Worm (Caenorhabditis elegans): ENCODE data around the gene Y17G7B.23.
A peak's percentile ranks its signal among the peaks of the same experiment; 100 is the strongest.

The Y17G7B.23 gene

ce11 chrII:12042108-12042960 is 43.3 kb downstream of the Y17G7B.23 start, which contains the start of gene ippk-1 (continued):
- TF ChIP-seq crh-2 (tag; optimal IDR thresholded peaks at IDR 0.05) (peak; percentile 58), ztf-1 (GFP tag; conservative IDR thresholded peaks at IDR 0.05) (no peak), nhr-77 (tag; optimal IDR thresholded peaks at IDR 0.05) (no peak), sma-3 (GFP tag; optimal IDR thresholded peaks at IDR 0.05) (peak; percentile 64), C34F6.9 (tag; optimal IDR thresholded peaks at IDR 0.05) (peak; percentile 71), nhr-6 (tag; optimal IDR thresholded peaks at IDR 0.05) (no peak), elt-1 (tag; optimal IDR thresholded peaks at IDR 0.05) (no peak), dmd-4 (tag; optimal IDR thresholded peaks at IDR 0.05) (no peak), nhr-11 (tag; optimal IDR thresholded peaks at IDR 0.05) (no peak), ama-1 (optimal IDR thresholded peaks at IDR 0.05) (peak; percentile 25)

DNA sequence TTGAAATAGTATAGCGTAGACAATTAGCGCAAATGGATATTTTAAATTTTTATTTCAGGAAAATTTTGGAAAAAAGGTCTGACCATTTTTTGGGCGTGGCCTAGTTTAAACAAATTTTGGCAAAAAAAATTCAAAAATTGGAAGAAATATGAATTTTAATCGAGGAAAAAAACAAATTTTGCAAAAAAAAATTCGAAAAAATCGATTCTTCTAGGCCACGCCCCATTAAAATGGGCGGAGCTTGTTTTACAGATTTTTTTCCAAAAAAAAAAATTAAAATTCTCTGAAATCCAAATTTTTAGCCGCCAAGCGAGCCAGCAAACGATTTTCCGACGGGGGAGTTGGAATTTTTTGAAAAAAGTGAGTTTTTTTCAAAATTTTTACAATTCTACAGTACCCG is 50.3 kb downstream of the Y17G7B.23 start, which contains the start of gene nadk-2:
nadk-2 (plus strand) TSS at position 301 of the 400 bp plus-strand sequence.
- no peak for TF ChIP-seq lin-11 (tag; optimal IDR thresholded peaks at IDR 0.05)
- no peak for TF ChIP-seq nhr-25 (tag; optimal IDR thresholded peaks at IDR 0.05)
- no peak for TF ChIP-seq aly-2 (tag; optimal IDR thresholded peaks at IDR 0.05)
- TF ChIP-seq alr-1 (tag; optimal IDR thresholded peaks at IDR 0.05) = no peak
- no peak for TF ChIP-seq unc-62 (GFP tag; optimal IDR thresholded peaks at IDR 0.05)
- TF ChIP-seq R02D3.7 (tag; optimal IDR thresholded peaks at IDR 0.05) = no peak
- TF ChIP-seq nhr-10 (tag; optimal IDR thresholded peaks at IDR 0.05) = no peak
- TF ChIP-seq dmd-4 (tag; optimal IDR thresholded peaks at IDR 0.05) = no peak
- TF ChIP-seq crh-2 (tag; optimal IDR thresholded peaks at IDR 0.05) = no peak
- no peak for TF ChIP-seq ZK546.5 (tag; optimal IDR thresholded peaks at IDR 0.05)

- TF ChIP-seq elt-3 (tag; optimal IDR thresholded peaks at IDR 0.05) = no peak
- no peak for TF ChIP-seq nhr-12 (tag; optimal IDR thresholded peaks at IDR 0.05)
- TF ChIP-seq nhr-10 (tag; optimal IDR thresholded peaks at IDR 0.05) = no peak
- TF ChIP-seq aly-2 (tag; optimal IDR thresholded peaks at IDR 0.05) = no peak
- no peak for TF ChIP-seq unc-62 (GFP tag; optimal IDR thresholded peaks at IDR 0.05)
- TF ChIP-seq lin-13 (GFP tag; optimal IDR thresholded peaks at IDR 0.05) = no peak
- peak; percentile 82 for TF ChIP-seq nhr-21 (tag; optimal IDR thresholded peaks at IDR 0.05)
- no peak for TF ChIP-seq alr-1 (tag; optimal IDR thresholded peaks at IDR 0.05)
- no peak for TF ChIP-seq unc-39 (tag; optimal IDR thresholded peaks at IDR 0.05)
- TF ChIP-seq ztf-1 (GFP tag; conservative IDR thresholded peaks at IDR 0.05) = no peak
- TF ChIP-seq R02D3.7 (tag; optimal IDR thresholded peaks at IDR 0.05) = no peak
- TF ChIP-seq sem-4 (tag; optimal IDR thresholded peaks at IDR 0.05) = no peak
- no peak for TF ChIP-seq mab-5 (tag; optimal IDR thresholded peaks at IDR 0.05)
- TF ChIP-seq peb-1 (tag; optimal IDR thresholded peaks at IDR 0.05) = no peak
- no peak for TF ChIP-seq nhr-6 (tag; optimal IDR thresholded peaks at IDR 0.05)
- no peak for TF ChIP-seq elt-1 (tag; optimal IDR thresholded peaks at IDR 0.05)
- no peak for TF ChIP-seq lin-39 (tag; optimal IDR thresholded peaks at IDR 0.05)
- TF ChIP-seq skn-1 (tag; optimal IDR thresholded peaks at IDR 0.05) = no peak
- peak; percentile 60 for TF ChIP-seq crh-2 (tag; optimal IDR thresholded peaks at IDR 0.05)
- no peak for TF ChIP-seq dmd-4 (tag; optimal IDR thresholded peaks at IDR 0.05)
- no peak for TF ChIP-seq nhr-77 (tag; optimal IDR thresholded peaks at IDR 0.05)
- TF ChIP-seq ZK546.5 (tag; optimal IDR thresholded peaks at IDR 0.05) = no peak
- no peak for TF ChIP-seq ztf-4 (tag; optimal IDR thresholded peaks at IDR 0.05)
- TF ChIP-seq ceh-82 (tag; optimal IDR thresholded peaks at IDR 0.05) = no peak
- TF ChIP-seq nhr-23 (tag; optimal IDR thresholded peaks at IDR 0.05) = no peak
- no peak for TF ChIP-seq zag-1 (tag; optimal IDR thresholded peaks at IDR 0.05)
- TF ChIP-seq nhr-11 (tag; optimal IDR thresholded peaks at IDR 0.05) = no peak
- no peak for TF ChIP-seq F13H6.1 (tag; optimal IDR thresholded peaks at IDR 0.05)
- TF ChIP-seq lsy-2 (tag; optimal IDR thresholded peaks at IDR 0.05) = peak in 1 of 2 experiments; percentile 24
- peak; percentile 97 for TF ChIP-seq nhr-129 (tag; optimal IDR thresholded peaks at IDR 0.05)
- TF ChIP-seq gmeb-1 (tag; optimal IDR thresholded peaks at IDR 0.05) = peak; percentile 18
- TF ChIP-seq snpc-4 (tag; optimal IDR thresholded peaks at IDR 0.05) = no peak
- no peak for TF ChIP-seq blmp-1 (tag; optimal IDR thresholded peaks at IDR 0.05; ENCODE audit: insufficient read depth)
- no peak for TF ChIP-seq Y55F3AM.14 (GFP tag; optimal IDR thresholded peaks at IDR 0.05)
- TF ChIP-seq lin-11 (tag; optimal IDR thresholded peaks at IDR 0.05) = no peak
- TF ChIP-seq nhr-25 (tag; optimal IDR thresholded peaks at IDR 0.05) = peak; percentile 76
- TF ChIP-seq mbf-1 (tag; optimal IDR thresholded peaks at IDR 0.05) = no peak
- no peak for TF ChIP-seq ceh-16 (tag; optimal IDR thresholded peaks at IDR 0.05)
- TF ChIP-seq unc-55 (GFP tag; optimal IDR thresholded peaks at IDR 0.05) = no peak
- TF ChIP-seq fos-1 (tag; optimal IDR thresholded peaks at IDR 0.05) = no peak
- TF ChIP-seq sma-9 (GFP tag; optimal IDR thresholded peaks at IDR 0.05) = peak; percentile 81
- TF ChIP-seq sma-9 (tag; optimal IDR thresholded peaks at IDR 0.05) = no peak
- no peak for TF ChIP-seq nhr-237 (tag; optimal IDR thresholded peaks at IDR 0.05)
- peak; percentile 3 for TF ChIP-seq sma-3 (GFP tag; optimal IDR thresholded peaks at IDR 0.05)
- no peak for TF ChIP-seq C34F6.9 (tag; optimal IDR thresholded peaks at IDR 0.05)
- TF ChIP-seq ztf-11 (tag; optimal IDR thresholded peaks at IDR 0.05) = no peak
Observed at ce11 chrII:12050607-12051006, 51.6 kb downstream of the Y17G7B.23 start.

Data from whole organism, L2 larva.